Worm (Caenorhabditis elegans) whole organism, late embryonic: ENCODE results near the gene ZK892.4.

Experiments used
- C08G9.2 ChIP-seq: sonication (generic microtip); optimal IDR thresholded peaks from 2 replicates; lab custom pipeline; 2016; ENCODE audit warnings: mild to moderate bottlenecking, missing genetic modification characterization, moderate library complexity, missing compliant biosample characterization
- C38D4.7 ChIP-seq: fragments of 200-800 bp; sonication (Bioruptor generic); optimal IDR thresholded peaks from 2 replicates; lab custom pipeline; 2018; ENCODE audit warnings: mild to moderate bottlenecking, missing genetic modification characterization, moderate library complexity, missing compliant biosample characterization
- K09A11.1 ChIP-seq: sonication (generic microtip); optimal IDR thresholded peaks from 2 replicates; lab custom pipeline; 2017; ENCODE audit warnings: antibody characterized with exemption, mild to moderate bottlenecking, missing genetic modification characterization, missing compliant biosample characterization; ENCODE audit not compliant: insufficient read depth
- T23F11.4 ChIP-seq: fragments of 200-800 bp; sonication (Bioruptor generic); optimal IDR thresholded peaks from 2 replicates; lab custom pipeline; 2018; ENCODE audit warnings: mild to moderate bottlenecking, missing genetic modification characterization, missing compliant biosample characterization
- ahr-1 ChIP-seq: sonication (generic microtip); optimal IDR thresholded peaks from 2 replicates; lab custom pipeline; 2016; ENCODE audit warnings: missing genetic modification characterization, missing compliant biosample characterization
- ceh-18 ChIP-seq: sonication (generic microtip); optimal IDR thresholded peaks from 2 replicates; lab custom pipeline; 2016; ENCODE audit warnings: missing genetic modification characterization, missing compliant biosample characterization
- ceh-19 ChIP-seq: fragments of 200-800 bp; sonication (Bioruptor generic); optimal IDR thresholded peaks from 2 replicates; lab custom pipeline; 2018; ENCODE audit warnings: mild to moderate bottlenecking, missing genetic modification characterization, missing compliant biosample characterization
- ceh-2 ChIP-seq: sonication (generic microtip); optimal IDR thresholded peaks from 2 replicates; lab custom pipeline; 2016; ENCODE audit warnings: missing genotype, missing genetic modification characterization, missing compliant biosample characterization
- ceh-22 ChIP-seq: sonication (generic microtip); optimal IDR thresholded peaks from 2 replicates; lab custom pipeline; 2017; ENCODE audit warnings: missing biosample characterization, missing genetic modification characterization
- ceh-45 ChIP-seq: fragments of 200-800 bp; sonication (Bioruptor generic); IDR thresholded peaks from 2 replicates; pipeline ENCODE4 v1.3.6; 2022; ENCODE audit warnings: missing genetic modification reagents, missing genetic modification characterization, missing compliant biosample characterization
- ceh-6 ChIP-seq: fragments of 200-800 bp; sonication (Bioruptor generic); optimal IDR thresholded peaks from 2 replicates; lab custom pipeline; 2018; ENCODE audit warnings: mild to moderate bottlenecking, missing genetic modification characterization, missing compliant biosample characterization
- eyg-1 ChIP-seq: sonication (generic microtip); optimal IDR thresholded peaks from 2 replicates; lab custom pipeline; 2016; ENCODE audit warnings: missing genotype, missing genetic modification characterization, missing compliant biosample characterization
- fkh-6 ChIP-seq: sonication (generic microtip); optimal IDR thresholded peaks from 2 replicates; lab custom pipeline; 2016; ENCODE audit warnings: missing genetic modification characterization, missing compliant biosample characterization
- hlh-13 ChIP-seq: fragments of 200-800 bp; sonication (Bioruptor generic); optimal IDR thresholded peaks from 2 replicates; lab custom pipeline; 2018; ENCODE audit warnings: mild to moderate bottlenecking, missing genetic modification characterization, missing compliant biosample characterization
- hlh-6 ChIP-seq: sonication (generic microtip); optimal IDR thresholded peaks from 2 replicates; lab custom pipeline; 2016; ENCODE audit warnings: missing genotype, missing genetic modification characterization, missing compliant biosample characterization
- hlh-8 ChIP-seq: sonication (generic microtip); optimal IDR thresholded peaks from 2 replicates; lab custom pipeline; 2016; ENCODE audit warnings: missing genotype, missing genetic modification characterization, missing compliant biosample characterization
- lim-6 ChIP-seq: sonication (generic microtip); optimal IDR thresholded peaks from 2 replicates; lab custom pipeline; 2016; ENCODE audit warnings: missing genetic modification characterization, missing compliant biosample characterization
- lin-11 ChIP-seq: fragments of 200-800 bp; sonication (Bioruptor generic); optimal IDR thresholded peaks from 2 replicates; lab custom pipeline; 2018; ENCODE audit warnings: mild to moderate bottlenecking, missing genetic modification characterization, missing compliant biosample characterization
- pag-3 ChIP-seq: sonication (generic microtip); optimal IDR thresholded peaks from 2 replicates; lab custom pipeline; 2016; ENCODE audit warnings: missing compliant biosample characterization, missing genetic modification characterization, borderline replicate concordance
- pax-1 ChIP-seq: fragments of 150-350 bp; optimal IDR thresholded peaks from 2 replicates; lab custom pipeline; 2014; ENCODE audit warnings: missing biosample characterization, missing genetic modification characterization
- ref-2 ChIP-seq: sonication (generic microtip); optimal IDR thresholded peaks from 2 replicates; lab custom pipeline; 2016; ENCODE audit warnings: missing genetic modification characterization, missing compliant biosample characterization
- rnt-1 ChIP-seq: sonication (generic microtip); optimal IDR thresholded peaks from 2 replicates; lab custom pipeline; 2016; ENCODE audit warnings: missing genetic modification characterization, missing compliant biosample characterization
- sdc-2 ChIP-seq: sonication (generic microtip); optimal IDR thresholded peaks from 2 replicates; lab custom pipeline; 2016; ENCODE audit warnings: missing genotype, missing genetic modification characterization, missing compliant biosample characterization
- tbx-2 ChIP-seq: sonication (generic microtip); optimal IDR thresholded peaks from 2 replicates; lab custom pipeline; 2016; ENCODE audit warnings: missing genetic modification characterization, missing compliant biosample characterization
- ttx-3 ChIP-seq: sonication (generic microtip); optimal IDR thresholded peaks from 2 replicates; lab custom pipeline; 2016; ENCODE audit warnings: missing genetic modification reagents, missing genetic modification characterization, missing compliant biosample characterization
- unc-42 ChIP-seq: sonication (generic microtip); optimal IDR thresholded peaks from 2 replicates; lab custom pipeline; 2016; ENCODE audit warnings: missing genotype, missing genetic modification characterization, missing compliant biosample characterization
- unc-55 ChIP-seq: sonication (generic microtip); optimal IDR thresholded peaks from 2 replicates; lab custom pipeline; 2017; ENCODE audit warnings: missing biosample characterization, missing genetic modification reagents, missing genetic modification characterization
- unc-86 ChIP-seq: sonication (generic microtip); optimal IDR thresholded peaks from 2 replicates; lab custom pipeline; 2016; ENCODE audit warnings: missing genetic modification characterization, missing compliant biosample characterization

Gene ZK892.4

ce11 chrII:9984866-9985336 lies 21.5 kb upstream of the ZK892.4 start (continued):
- TF ChIP-seq ceh-6 (GFP tag; lab: Kevin White, UChicago) (no peak), hlh-6 (tag; lab: Kevin White, UChicago) (peak; percentile 13), ceh-2 (tag; lab: Kevin White, UChicago) (peak; percentile 30), sdc-2 (tag; lab: Kevin White, UChicago) (peak; percentile 39), ahr-1 (no peak), C38D4.7 (GFP tag; lab: Kevin White, UChicago) (no peak), ttx-3 (no peak), ceh-45 (GFP tag; lab: Robert Waterston, UW) (no peak), T23F11.4 (GFP tag; lab: Kevin White, UChicago) (no peak), K09A11.1 (tag; lab: Kevin White, UChicago) (no peak), unc-86 (tag; lab: Kevin White, UChicago) (no peak), ceh-18 (tag; lab: Kevin White, UChicago) (peak; percentile 93), eyg-1 (tag; lab: Kevin White, UChicago) (no peak), tbx-2 (tag; lab: Kevin White, UChicago) (peak; percentile 36), lim-6 (tag; lab: Kevin White, UChicago) (no peak), hlh-13 (no peak), unc-55 (peak; percentile 84), hlh-8 (tag; lab: Kevin White, UChicago) (no peak), rnt-1 (no peak)

- TF ChIP-seq hlh-8 (tag; lab: Kevin White, UChicago) (peak; percentile 27), ceh-18 (tag; lab: Kevin White, UChicago) (peak; percentile 16), C08G9.2 (tag; lab: Kevin White, UChicago) (no peak)
Measured at ce11 chrII:9986635-9987575, 19.5 kb upstream of the ZK892.4 start.

- no peak for TF ChIP-seq fkh-6
- TF ChIP-seq ref-2 (tag; lab: Kevin White, UChicago): no peak
Measured at ce11 chrII:9988620-9989019, 17.7 kb upstream of the ZK892.4 start.

- TF ChIP-seq K09A11.1 (tag; lab: Kevin White, UChicago): no peak
- TF ChIP-seq ceh-18 (tag; lab: Kevin White, UChicago): peak; percentile 11
- no peak for TF ChIP-seq pag-3 (tag; lab: Kevin White, UChicago)
- TF ChIP-seq, all 69 proteins: peak for 1
Measured at ce11 chrII:9989533-9989932, 16.8 kb upstream of the ZK892.4 start.

ce11 chrII:9990812-9991211 lies 15.6 kb upstream of the ZK892.4 start, which contains the start of gene lec-3:
Gene lec-3, plus strand, starts transcription at chrII:9991112.
- TF ChIP-seq ceh-18 (tag; lab: Kevin White, UChicago): no peak
- TF ChIP-seq ceh-22: no peak
- no peak for TF ChIP-seq pax-1 (tag; lab: Kevin White, UChicago)

- TF ChIP-seq lin-11: no peak
- peak; percentile 49 for TF ChIP-seq unc-42
Measured at ce11 chrII:9992474-9992873, 13.9 kb upstream of the ZK892.4 start.

- TF ChIP-seq ceh-19 (GFP tag; lab: Kevin White, UChicago) (no peak), unc-55 (no peak), K09A11.1 (tag; lab: Kevin White, UChicago) (no peak)
- TF ChIP-seq, all 69 proteins: peak for 0
Measured at ce11 chrII:9994679-9995078, 11.7 kb upstream of the ZK892.4 start.
